Worm (Caenorhabditis elegans): ENCODE data around the gene F20D1.22.
"Not testable (repeated sequence)": the region's sequence is repeated elsewhere in the genome, so short reads cannot be mapped to it uniquely, and the experiment has no call there.

F20D1.22 gene

ce11 chrX:14966515-14966914 is at the start of gene F20D1.22:
Gene F20D1.22 (plus strand): TSS chrX:14966815.
- TF ChIP-seq tag-97 (GFP tag; IDR thresholded peaks at IDR 0.05); daf-12 (tag; optimal IDR thresholded peaks at IDR 0.05); vab-7 (GFP tag; IDR thresholded peaks at IDR 0.05): not testable (repeated sequence)

- TF ChIP-seq aha-1 (tag) (peak; percentile 4), Y48G9A.11 (GFP tag; IDR thresholded peaks at IDR 0.05) (no peak)
Measured at ce11 chrX:14918538-14918937, 48.1 kb upstream of the F20D1.22 start, which contains the start of gene npr-40. Gene npr-40 (plus strand): TSS chrX:14918838.

ce11 chrX:14920880-14921279 is 45.7 kb upstream of the F20D1.22 start:
- no peak for TF ChIP-seq mxl-2 (GFP tag; conservative IDR thresholded peaks at IDR 0.05)
- TF ChIP-seq unc-62 (GFP tag; optimal IDR thresholded peaks at IDR 0.05 in 1 of 2): peak in 1 of 2 experiments; percentile 90
- no peak for TF ChIP-seq unc-62 (tag; optimal IDR thresholded peaks at IDR 0.05)
- no peak for TF ChIP-seq egl-43 (GFP tag; IDR thresholded peaks at IDR 0.05)
- no peak for TF ChIP-seq ctbp-1 (GFP tag; IDR thresholded peaks at IDR 0.05)
- no peak for TF ChIP-seq mdl-1 (tag; optimal IDR thresholded peaks at IDR 0.05)
- no peak for TF ChIP-seq lin-1 (GFP tag; IDR thresholded peaks at IDR 0.05)
- TF ChIP-seq fkh-10 (GFP tag; optimal IDR thresholded peaks at IDR 0.05): peak; percentile 53
- TF ChIP-seq pqm-1 (tag; optimal IDR thresholded peaks at IDR 0.05): no peak

DNA sequence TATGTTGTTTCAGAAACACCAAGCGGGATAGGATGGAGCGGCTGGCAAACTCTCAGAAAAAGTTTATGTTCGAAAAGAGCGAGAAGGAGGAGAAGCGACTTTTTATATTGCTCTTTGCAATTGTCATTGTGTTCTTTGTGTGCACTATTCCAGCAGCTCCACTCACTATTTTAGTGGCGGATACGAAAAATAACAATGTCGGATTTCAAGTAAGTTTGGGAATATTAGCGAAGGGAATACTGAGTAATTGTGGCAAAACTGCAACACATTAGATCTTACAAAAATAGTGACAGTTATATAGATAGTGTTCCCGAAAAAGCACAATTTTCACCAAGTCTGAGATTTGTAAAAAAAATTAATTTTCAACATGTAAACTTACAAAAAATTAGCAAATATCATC is 43.9 kb upstream of the F20D1.22 start:
- TF ChIP-seq egl-43 (GFP tag; IDR thresholded peaks at IDR 0.05): no peak
- TF ChIP-seq aha-1 (tag): peak; percentile 90

DNA sequence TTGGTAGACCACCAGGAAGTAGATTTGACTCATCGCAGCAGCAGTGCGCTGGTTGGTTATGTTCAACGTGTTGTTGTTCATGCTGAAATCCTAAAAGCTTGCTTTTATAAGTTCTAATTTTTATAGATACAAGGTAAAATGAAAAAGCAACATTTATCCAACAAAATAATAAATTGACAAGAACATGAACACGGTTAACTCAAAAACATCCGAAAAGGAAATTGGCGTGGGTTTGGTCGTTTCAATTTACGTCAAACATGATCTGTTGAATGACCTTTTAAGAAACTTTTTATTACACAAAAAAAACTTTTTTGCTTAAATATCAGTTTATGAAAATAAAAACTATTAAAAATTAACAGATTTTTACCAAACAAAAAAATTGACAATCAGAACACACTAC is 37.8 kb upstream of the F20D1.22 start, which contains the start of gene ntr-2:
Gene ntr-2, minus strand, starts transcription at position 101 of the 400 bp plus-strand sequence.
- TF ChIP-seq daf-19 (GFP tag; conservative IDR thresholded peaks at IDR 0.05) (no peak), daf-16 (GFP tag; optimal IDR thresholded peaks at IDR 0.05) (no peak), daf-16 (tag; optimal IDR thresholded peaks at IDR 0.05) (no peak), lir-3 (tag; optimal IDR thresholded peaks at IDR 0.05) (no peak), nhr-41 (GFP tag; IDR thresholded peaks at IDR 0.05) (no peak)

ce11 chrX:14929512-14929911 is 37.1 kb upstream of the F20D1.22 start:
- no peak for TF ChIP-seq mep-1 (tag; optimal IDR thresholded peaks at IDR 0.05)
- no peak for TF ChIP-seq daf-12 (tag; optimal IDR thresholded peaks at IDR 0.05)
- TF ChIP-seq unc-62 (GFP tag; optimal IDR thresholded peaks at IDR 0.05 in 1 of 2): peak in 1 of 2 experiments; percentile 92
- no peak for TF ChIP-seq unc-62 (tag; optimal IDR thresholded peaks at IDR 0.05)

ce11 chrX:14931443-14931842 is 35.2 kb upstream of the F20D1.22 start:
- TF ChIP-seq set-16 (GFP tag; IDR thresholded peaks at IDR 0.05): peak; percentile 25; the same call in 1 of the 2 replicates
- no peak for TF ChIP-seq ztf-11 (tag; optimal IDR thresholded peaks at IDR 0.05)
- TF ChIP-seq ama-1 (optimal IDR thresholded peaks at IDR 0.05): no peak
- TF ChIP-seq arid-1 (GFP tag; conservative IDR thresholded peaks at IDR 0.05): no peak

ce11 chrX:14938188-14938587 is 28.4 kb upstream of the F20D1.22 start:
- 0 out of 2 replicates have a peak, but pooled peaks have one; percentile 24 for TF ChIP-seq Y48G9A.11 (GFP tag; IDR thresholded peaks at IDR 0.05)
- peak in 1 of 2 experiments; percentile 34 for TF ChIP-seq unc-62 (GFP tag; optimal IDR thresholded peaks at IDR 0.05 in 1 of 2)
- no peak for TF ChIP-seq unc-62 (tag; optimal IDR thresholded peaks at IDR 0.05)
- peak; percentile 75 for TF ChIP-seq snpc-4 (tag; optimal IDR thresholded peaks at IDR 0.05)
- TF ChIP-seq ceh-44 (GFP tag; IDR thresholded peaks at IDR 0.05): no peak
- peak; percentile 31; the same call in 1 of the 2 replicates for TF ChIP-seq nhr-42 (GFP tag; IDR thresholded peaks at IDR 0.05)
- peak; percentile 20; the same call in 1 of the 2 replicates for TF ChIP-seq pha-4 (GFP tag; IDR thresholded peaks at IDR 0.05)
- TF ChIP-seq pha-4 (tag; optimal IDR thresholded peaks at IDR 0.05): no peak

Measured in whole organism, L4 larva.